Fruit fly (Drosophila melanogaster) whole organism, embryonic: Measurements from ENCODE around the gene 7B2.
A peak's percentile ranks its signal among the peaks of the same experiment; 100 is the strongest.

Source experiments
- Abd-B ChIP-seq: fragments of 200-800 bp; sonication (Bioruptor generic); optimal IDR thresholded peaks from 2 replicates; lab custom pipeline; 2018; ENCODE audit warnings: missing biosample characterization, mild to moderate bottlenecking, missing genetic modification characterization, moderate library complexity
- Antp ChIP-seq: fragments of 200-800 bp; sonication (Bioruptor generic); optimal IDR thresholded peaks from 3 replicates; lab custom pipeline; 2016; ENCODE audit warnings: missing biosample characterization, missing genetic modification characterization
- Bgb ChIP-seq: fragments of 200-800 bp; sonication (Bioruptor generic); IDR thresholded peaks from 2 replicates; pipeline ENCODE4 v1.3.6; 2022; ENCODE audit warnings: missing biosample characterization, missing genetic modification characterization; ENCODE audit not compliant: partially characterized antibody
- CG10462 ChIP-seq: fragments of 200-800 bp; sonication (Bioruptor generic); optimal IDR thresholded peaks from 2 replicates; lab custom pipeline; 2016; ENCODE audit warnings: missing biosample characterization, missing genetic modification characterization
- CG10959 ChIP-seq: fragments of 200-800 bp; sonication (Bioruptor generic); IDR thresholded peaks from 2 replicates; pipeline ENCODE4 v1.3.6; 2022; ENCODE audit warnings: missing biosample characterization, missing genetic modification characterization
- CG11456 ChIP-seq: fragments of 200-800 bp; sonication (Bioruptor generic); IDR thresholded peaks from 3 replicates; pipeline ENCODE4 v1.3.6; 2022; ENCODE audit warnings: missing biosample characterization, missing genetic modification characterization
- CG11560 ChIP-seq: fragments of 200-800 bp; sonication (Bioruptor generic); IDR thresholded peaks from 3 replicates; pipeline ENCODE4 v1.3.6; 2022; ENCODE audit warnings: missing biosample characterization, missing genetic modification characterization
- CG12071 ChIP-seq: fragments of 200-800 bp; sonication (Bioruptor generic); optimal IDR thresholded peaks from 3 replicates; lab custom pipeline; 2018; ENCODE audit warnings: missing biosample characterization, mild to moderate bottlenecking, missing genetic modification characterization
- CG15601 ChIP-seq: fragments of 200-800 bp; sonication (Bioruptor generic); optimal IDR thresholded peaks from 3 replicates; lab custom pipeline; 2019; ENCODE audit warnings: missing biosample characterization, mild to moderate bottlenecking, missing genetic modification characterization, moderate library complexity
- CG1602 ChIP-seq: fragments of 200-800 bp; sonication (Bioruptor generic); optimal IDR thresholded peaks from 3 replicates; lab custom pipeline; 2016; ENCODE audit warnings: missing biosample characterization, missing genetic modification characterization
- CG1647 ChIP-seq: fragments of 200-800 bp; sonication (Bioruptor generic); optimal IDR thresholded peaks from 3 replicates; lab custom pipeline; 2016; ENCODE audit warnings: missing biosample characterization, missing genetic modification characterization
- CG16779 ChIP-seq: fragments of 200-800 bp; sonication (Bioruptor generic); IDR thresholded peaks from 2 replicates; pipeline ENCODE4 v1.3.6; 2022; ENCODE audit warnings: missing biosample characterization, missing genetic modification characterization
- CG2678 ChIP-seq: fragments of 200-800 bp; sonication (Bioruptor generic); optimal IDR thresholded peaks from 3 replicates; lab custom pipeline; 2019; ENCODE audit warnings: missing biosample characterization, mild to moderate bottlenecking, missing genetic modification characterization, moderate library complexity
- CG31224 ChIP-seq: fragments of 200-800 bp; sonication (Bioruptor generic); IDR thresholded peaks from 2 replicates; pipeline ENCODE4 v1.3.6; 2022; ENCODE audit warnings: missing biosample characterization, missing genetic modification characterization
- CG32767 ChIP-seq: fragments of 200-800 bp; sonication (Bioruptor generic); IDR thresholded peaks from 2 replicates; pipeline ENCODE4 v1.3.6; 2022; ENCODE audit warnings: missing biosample characterization, missing genetic modification characterization
- CG34376 ChIP-seq: fragments of 200-800 bp; sonication (Bioruptor generic); optimal IDR thresholded peaks from 2 replicates; lab custom pipeline; 2018; ENCODE audit warnings: missing biosample characterization, mild to moderate bottlenecking, missing genetic modification characterization
- CG4404 ChIP-seq: fragments of 200-800 bp; sonication (Bioruptor generic); IDR thresholded peaks from 2 replicates; pipeline ENCODE4 v1.3.6; 2022; ENCODE audit warnings: missing biosample characterization, missing genetic modification characterization
- CG4424 ChIP-seq: fragments of 200-800 bp; sonication (Bioruptor generic); optimal IDR thresholded peaks from 3 replicates; lab custom pipeline; 2016; ENCODE audit warnings: missing biosample characterization, missing genetic modification characterization
- CG4730 ChIP-seq: fragments of 200-800 bp; sonication (Bioruptor generic); IDR thresholded peaks from 2 replicates; pipeline ENCODE4 v1.3.6; 2022; ENCODE audit warnings: missing biosample characterization, missing genetic modification characterization
- Camta ChIP-seq: fragments of 200-800 bp; sonication (Bioruptor generic); optimal IDR thresholded peaks from 2 replicates; lab custom pipeline; 2016; ENCODE audit warnings: missing biosample characterization, missing genetic modification characterization
- Dbx ChIP-seq: fragments of 200-800 bp; sonication (Bioruptor generic); IDR thresholded peaks from 3 replicates; pipeline ENCODE4 v1.3.6; 2022; ENCODE audit warnings: missing biosample characterization, missing genetic modification characterization
- E2f1 ChIP-seq: fragments of 200-800 bp; sonication (Bioruptor generic); IDR thresholded peaks from 2 replicates; pipeline ENCODE4 v1.3.6; 2022; ENCODE audit warnings: missing biosample characterization, missing genetic modification characterization
- Eip74EF ChIP-seq, 2 experiments: fragments of 200-800 bp in 1 of 2; fragments of >200 bp in 1 of 2; sonication (Bioruptor generic) in 1 of 2; optimal IDR thresholded peaks; 2 replicates each; lab custom pipeline; 2017 to 2019; ENCODE audit warnings: missing biosample characterization in 2 of 2, missing genetic modification characterization in 2 of 2, mild to moderate bottlenecking in 1 of 2, moderate library complexity in 1 of 2
- Fer1 ChIP-seq: fragments of 200-800 bp; sonication (Bioruptor generic); optimal IDR thresholded peaks from 2 replicates; lab custom pipeline; 2017; ENCODE audit warnings: missing biosample characterization, mild to moderate bottlenecking, missing genetic modification characterization
- Hmr ChIP-seq: fragments of 200-800 bp; sonication (Bioruptor generic); optimal IDR thresholded peaks from 3 replicates; lab custom pipeline; 2017; ENCODE audit warnings: mild to moderate bottlenecking, missing biosample characterization, missing genetic modification reagents, missing genetic modification characterization
- Hsf ChIP-seq: fragments of 200-800 bp; sonication (Bioruptor generic); optimal IDR thresholded peaks from 3 replicates; lab custom pipeline; 2016; ENCODE audit warnings: missing biosample characterization, missing genetic modification characterization
- Nf-YA ChIP-seq: fragments of 200-800 bp; sonication (Bioruptor generic); IDR thresholded peaks from 2 replicates; pipeline ENCODE4 v1.3.6; 2022; ENCODE audit warnings: missing biosample characterization, missing genetic modification characterization
- Scr ChIP-seq: fragments of 200-800 bp; sonication (Bioruptor generic); IDR thresholded peaks from 2 replicates; pipeline ENCODE4 v1.3.6; 2022; ENCODE audit warnings: missing biosample characterization, missing genetic modification characterization; ENCODE audit not compliant: partially characterized antibody
- Side ChIP-seq: fragments of 200-800 bp; sonication (Bioruptor generic); optimal IDR thresholded peaks from 2 replicates; lab custom pipeline; 2016; ENCODE audit warnings: missing biosample characterization, missing genetic modification characterization
- Sry-δ ChIP-seq: fragments of 200-800 bp; sonication (Bioruptor generic); optimal IDR thresholded peaks from 2 replicates; lab custom pipeline; 2016; ENCODE audit warnings: missing biosample characterization, missing genetic modification characterization
- Stat92E ChIP-seq, 3 experiments: fragments of >200 bp in 2 of 3; fragments of 200-800 bp in 1 of 3; sonication (Bioruptor generic) in 1 of 3; optimal IDR thresholded peaks; 2 replicates each; lab custom pipeline; 2017 to 2019; ENCODE audit warnings: missing biosample characterization in 3 of 3, missing genetic modification characterization in 3 of 3, mild to moderate bottlenecking in 1 of 3, moderate library complexity in 1 of 3
- abd-A ChIP-seq: fragments of 200-800 bp; sonication (Bioruptor generic); optimal IDR thresholded peaks from 3 replicates; lab custom pipeline; 2019; ENCODE audit warnings: missing biosample characterization, mild to moderate bottlenecking, missing genetic modification characterization, moderate library complexity
- amos ChIP-seq: fragments of 200-800 bp; sonication (Bioruptor generic); IDR thresholded peaks from 2 replicates; pipeline ENCODE4 v1.3.6; 2022; ENCODE audit warnings: missing biosample characterization, missing genetic modification characterization; ENCODE audit not compliant: partially characterized antibody
- aop ChIP-seq: fragments of 200-800 bp; sonication (Bioruptor generic); IDR thresholded peaks from 2 replicates; pipeline ENCODE4 v1.3.6; 2022; ENCODE audit warnings: missing biosample characterization, missing genetic modification characterization
- cwo ChIP-seq: fragments of 200-800 bp; sonication (Bioruptor generic); optimal IDR thresholded peaks from 3 replicates; lab custom pipeline; 2017; ENCODE audit warnings: missing biosample characterization, missing genetic modification characterization, mild to moderate bottlenecking, moderate library complexity, missing genetic modification reagents
- gem ChIP-seq: fragments of 200-800 bp; sonication (Bioruptor generic); optimal IDR thresholded peaks from 2 replicates; lab custom pipeline; 2019; ENCODE audit warnings: missing biosample characterization, mild to moderate bottlenecking, missing genetic modification characterization, moderate library complexity
- gsb-n ChIP-seq: fragments of 200-800 bp; sonication (Bioruptor generic); optimal IDR thresholded peaks from 3 replicates; lab custom pipeline; 2018; ENCODE audit warnings: missing biosample characterization, mild to moderate bottlenecking, missing genetic modification characterization
- ham ChIP-seq: fragments of 200-800 bp; sonication (Bioruptor generic); IDR thresholded peaks from 2 replicates; pipeline ENCODE4 v1.3.6; 2022; ENCODE audit warnings: missing biosample characterization, missing genetic modification characterization
- hth ChIP-seq: fragments of >200 bp; optimal IDR thresholded peaks from 2 replicates; lab custom pipeline; 2017; ENCODE audit warnings: inconsistent platforms
- inv ChIP-seq: fragments of 200-800 bp; sonication (Bioruptor generic); IDR thresholded peaks from 2 replicates; pipeline ENCODE4 v1.3.6; 2022; ENCODE audit warnings: missing biosample characterization, missing genetic modification characterization; ENCODE audit not compliant: partially characterized antibody
- kay ChIP-seq: fragments of 200-800 bp; sonication (Bioruptor generic); optimal IDR thresholded peaks from 2 replicates; lab custom pipeline; 2016; ENCODE audit warnings: missing biosample characterization, missing genetic modification characterization
- klu ChIP-seq: fragments of 200-800 bp; sonication (Bioruptor generic); IDR thresholded peaks from 2 replicates; pipeline ENCODE4 v1.3.6; 2022; ENCODE audit warnings: missing biosample characterization, missing genetic modification characterization
- maf-S ChIP-seq: fragments of 200-800 bp; sonication (Bioruptor generic); optimal IDR thresholded peaks from 2 replicates; lab custom pipeline; 2016; ENCODE audit warnings: missing biosample characterization, missing genetic modification characterization
- onecut ChIP-seq: fragments of 200-800 bp; sonication (Bioruptor generic); IDR thresholded peaks from 2 replicates; pipeline ENCODE4 v1.3.6; 2022; ENCODE audit warnings: missing biosample characterization, missing genetic modification characterization
- otp ChIP-seq: fragments of 200-800 bp; sonication (Bioruptor generic); IDR thresholded peaks from 3 replicates; pipeline ENCODE4, ENCODE4 v1.3.6; 2022; ENCODE audit warnings: missing biosample characterization, missing genetic modification characterization
- row ChIP-seq: fragments of 200-800 bp; sonication (Bioruptor generic); IDR thresholded peaks from 3 replicates; pipeline ENCODE4 v1.3.6; 2022; ENCODE audit warnings: missing biosample characterization, missing genetic modification characterization
- seq ChIP-seq: fragments of 200-800 bp; sonication (Bioruptor generic); IDR thresholded peaks from 2 replicates; pipeline ENCODE4 v1.3.6; 2022; ENCODE audit warnings: missing biosample characterization, missing genetic modification characterization
- sim ChIP-seq: fragments of 200-800 bp; sonication (Bioruptor generic); IDR thresholded peaks from 2 replicates; pipeline ENCODE4 v1.3.6; 2022; ENCODE audit warnings: missing biosample characterization, missing genetic modification characterization
- slou ChIP-seq: fragments of 200-800 bp; sonication (Bioruptor generic); optimal IDR thresholded peaks from 3 replicates; lab custom pipeline; 2016; ENCODE audit warnings: missing biosample characterization, missing genetic modification characterization
- zfh1 ChIP-seq: fragments of 200-800 bp; sonication (Bioruptor generic); IDR thresholded peaks from 3 replicates; pipeline ENCODE4 v1.3.6; 2022; ENCODE audit warnings: missing biosample characterization, missing genetic modification characterization

The 7B2 gene

DNA sequence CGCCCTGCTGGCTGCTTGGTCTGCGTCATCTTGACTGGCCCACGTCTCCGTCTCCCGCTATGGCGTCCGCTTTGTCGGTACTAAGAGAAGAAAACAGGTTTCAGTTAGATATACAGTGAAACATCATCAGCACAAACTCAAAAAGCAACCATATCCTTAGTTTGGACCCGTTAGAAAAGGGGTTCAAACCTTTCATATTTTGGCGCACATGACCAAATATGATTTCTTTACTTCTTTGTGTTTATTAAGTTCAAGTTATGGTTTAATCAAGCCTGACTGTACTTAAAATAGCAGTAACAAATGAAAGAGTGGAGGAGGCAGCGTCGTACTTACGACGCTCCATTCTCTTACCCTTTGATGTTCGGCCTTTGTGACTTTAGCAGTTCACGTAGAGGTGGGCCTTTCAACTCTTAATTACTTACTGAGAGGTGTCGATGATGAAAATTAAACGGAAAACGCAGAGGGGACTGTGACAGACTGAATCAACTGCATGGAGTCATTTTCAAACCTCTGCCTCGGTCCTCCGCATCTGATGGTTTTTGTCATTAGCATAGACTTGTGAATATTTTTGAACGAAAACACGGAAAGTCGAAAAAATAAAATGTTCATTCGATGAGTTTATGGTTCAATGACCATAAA lies 14.8 kb upstream of the 7B2 start (continued):
- TF ChIP-seq CG31224 (GFP tag; lab: Robert Waterston, UW) (peak; percentile 73), cwo (GFP tag; lab: Kevin White, UChicago) (peak; percentile 82), kay (GFP tag; lab: Kevin White, UChicago) (peak; percentile 85), Bgb (GFP tag; lab: Robert Waterston, UW) (no peak), aop (GFP tag; lab: Robert Waterston, UW) (0 out of 2 replicates have a peak, but pooled peaks have one; percentile 15), seq (GFP tag; lab: Robert Waterston, UW) (peak; percentile 73), CG11456 (GFP tag; lab: Robert Waterston, UW) (peak; percentile 90), CG32767 (peak; percentile 78; the same call in 1 of the 2 replicates), maf-S (GFP tag; lab: Kevin White, UChicago) (peak; percentile 72), ham (GFP tag; lab: Robert Waterston, UW) (no peak), Eip74EF (GFP tag; optimal IDR thresholded peaks at IDR 0.05; lab: Kevin White, UChicago) (peak in 1 of 2 experiments; percentile 77), slou (GFP tag; lab: Kevin White, UChicago) (no peak), Sry-δ (GFP tag; lab: Kevin White, UChicago) (peak; percentile 42), Scr (GFP tag; lab: Robert Waterston, UW) (0 out of 2 replicates have a peak, but pooled peaks have one; percentile 19), amos (no peak), row (GFP tag; lab: Robert Waterston, UW) (peak; percentile 87), klu (GFP tag; lab: Robert Waterston, UW) (peak; percentile 71), CG1647 (peak; percentile 68), CG11560 (tag; lab: Robert Waterston, UW) (peak; percentile 68; the same call in 2 of the 3 replicates), Fer1 (GFP tag; lab: Kevin White, UChicago) (peak; percentile 83), CG1602 (GFP tag; lab: Kevin White, UChicago) (peak; percentile 54), zfh1 (GFP tag; lab: Robert Waterston, UW) (peak; percentile 88), onecut (peak; percentile 71), CG2678 (peak; percentile 87), CG4424 (peak; percentile 83), CG34376 (GFP tag; lab: Kevin White, UChicago) (no peak), gem (tag; lab: Kevin White, UChicago) (peak; percentile 88), CG10462 (GFP tag; lab: Kevin White, UChicago) (peak; percentile 60), Hsf (GFP tag; lab: Kevin White, UChicago) (peak; percentile 75), sim (GFP tag; lab: Robert Waterston, UW) (peak; percentile 51; the same call in 1 of the 2 replicates), hth (lab: Kevin White, UChicago) (no peak), CG15601 (peak; percentile 67), CG10959 (GFP tag; lab: Robert Waterston, UW) (peak; percentile 67), CG16779 (peak; percentile 88), abd-A (tag; lab: Kevin White, UChicago) (no peak), Side (peak; percentile 83), Stat92E (GFP tag; optimal IDR thresholded peaks at IDR 0.05; lab: Kevin White, UChicago) (no peak), Nf-YA (GFP tag; lab: Robert Waterston, UW) (peak; percentile 77), Abd-B (GFP tag; lab: Kevin White, UChicago) (peak; percentile 68), CG4730 (peak; percentile 75), CG12071 (GFP tag; lab: Kevin White, UChicago) (peak; percentile 84), Dbx (GFP tag; lab: Robert Waterston, UW) (peak; percentile 85), Camta (GFP tag; lab: Kevin White, UChicago) (peak; percentile 79), gsb-n (tag; lab: Kevin White, UChicago) (peak; percentile 56), Antp (GFP tag; lab: Kevin White, UChicago) (peak; percentile 91), CG4404 (GFP tag; lab: Robert Waterston, UW) (peak; percentile 64), otp (GFP tag; lab: Robert Waterston, UW) (peak; percentile 84), E2f1 (GFP tag; lab: Robert Waterston, UW) (peak; percentile 81), inv (GFP tag; lab: Robert Waterston, UW) (no peak), Hmr (GFP tag; lab: Kevin White, UChicago) (peak; percentile 82)
